Worm (Caenorhabditis elegans): ENCODE data around the gene T23G4.127.

T23G4.127 gene

ce11 chrIV:13698603-13699002, at the start of gene T23G4.127:
Gene T23G4.127 (minus strand): TSS chrIV:13698703.
- no peak for TF ChIP-seq him-1 (tag; optimal IDR thresholded peaks at IDR 0.05)
- no peak for TF ChIP-seq dao-5 (tag; optimal IDR thresholded peaks at IDR 0.05)
- no peak for TF ChIP-seq W03F9.2 (tag; optimal IDR thresholded peaks at IDR 0.05)

ce11 chrIV:13745409-13745808, 46.9 kb upstream of the T23G4.127 start, which contains the start of gene C47A4.5:
Gene C47A4.5 (plus strand): TSS chrIV:13745709.
- TF ChIP-seq dao-5 (tag; optimal IDR thresholded peaks at IDR 0.05) = no peak

DNA sequence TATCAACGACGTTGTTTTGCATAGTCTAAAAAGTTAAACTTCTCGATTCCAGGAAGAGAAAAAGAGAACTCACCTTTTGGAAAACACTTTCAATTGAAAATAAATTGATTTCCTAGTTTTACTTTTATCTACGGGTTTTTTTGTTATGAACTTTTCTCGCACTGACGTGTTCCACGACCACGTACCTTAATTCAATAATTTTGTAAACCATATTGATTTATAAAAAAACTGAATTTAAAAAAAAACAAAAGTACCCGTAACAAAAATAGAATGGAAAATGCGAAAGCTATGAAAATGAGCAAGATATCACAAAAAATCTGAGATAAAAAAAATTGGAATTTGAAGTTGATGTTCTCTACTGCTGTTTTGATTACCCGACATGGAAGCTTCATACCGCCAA, 43.7 kb upstream of the T23G4.127 start, which contains the start of gene C47A4.3:
Gene C47A4.3 (minus strand): TSS at position 101 of the 400 bp plus-strand sequence.
- TF ChIP-seq W03F9.2 (tag; optimal IDR thresholded peaks at IDR 0.05) (no peak), him-1 (tag; optimal IDR thresholded peaks at IDR 0.05) (no peak), dao-5 (tag; optimal IDR thresholded peaks at IDR 0.05) (no peak)

DNA sequence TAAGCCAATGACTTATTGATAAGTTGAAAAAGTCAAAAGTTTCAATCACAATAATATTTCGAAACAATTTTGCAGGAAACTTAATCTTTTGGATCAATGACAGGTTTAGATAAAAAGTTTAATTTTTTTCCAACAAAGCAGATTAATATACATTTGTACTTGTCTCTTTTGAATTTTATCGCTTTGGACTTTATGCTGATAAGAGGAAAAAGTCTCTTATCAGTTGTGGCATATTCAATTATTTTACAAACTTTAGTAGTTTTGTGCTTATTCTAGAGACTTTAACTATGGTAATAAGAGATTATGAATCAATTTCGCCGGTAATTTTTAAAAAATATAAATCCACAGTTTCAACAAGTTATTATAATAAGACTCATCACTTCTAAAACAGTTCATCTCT, 29.4 kb upstream of the T23G4.127 start:
- TF ChIP-seq him-1 (tag; optimal IDR thresholded peaks at IDR 0.05) (no peak), dao-5 (tag; optimal IDR thresholded peaks at IDR 0.05) (no peak), W03F9.2 (tag; optimal IDR thresholded peaks at IDR 0.05) (no peak)

DNA sequence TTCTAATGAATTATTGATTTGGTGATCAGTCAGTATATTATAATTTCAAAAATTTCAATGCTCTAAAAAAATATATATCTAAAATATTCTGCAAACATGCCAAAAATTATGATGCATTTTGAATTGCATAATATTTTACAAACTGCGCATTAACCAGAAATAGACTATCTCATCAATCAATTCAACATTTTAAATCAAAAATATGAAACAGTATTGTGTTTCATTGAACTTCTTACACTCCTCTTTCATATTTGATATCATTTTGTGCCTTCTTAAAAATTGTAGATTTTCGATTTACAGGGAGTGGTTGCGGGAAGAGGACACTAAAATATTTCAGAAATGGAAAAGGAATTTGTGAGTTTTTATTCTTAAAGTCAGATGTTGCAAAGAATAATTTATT, 28.1 kb upstream of the T23G4.127 start, which contains the start of gene ent-4:
Gene ent-4 (plus strand): TSS at position 301 of the 400 bp plus-strand sequence.
- no peak for TF ChIP-seq dao-5 (tag; optimal IDR thresholded peaks at IDR 0.05)
- no peak for TF ChIP-seq W03F9.2 (tag; optimal IDR thresholded peaks at IDR 0.05)
- TF ChIP-seq him-1 (tag; optimal IDR thresholded peaks at IDR 0.05) = no peak

DNA sequence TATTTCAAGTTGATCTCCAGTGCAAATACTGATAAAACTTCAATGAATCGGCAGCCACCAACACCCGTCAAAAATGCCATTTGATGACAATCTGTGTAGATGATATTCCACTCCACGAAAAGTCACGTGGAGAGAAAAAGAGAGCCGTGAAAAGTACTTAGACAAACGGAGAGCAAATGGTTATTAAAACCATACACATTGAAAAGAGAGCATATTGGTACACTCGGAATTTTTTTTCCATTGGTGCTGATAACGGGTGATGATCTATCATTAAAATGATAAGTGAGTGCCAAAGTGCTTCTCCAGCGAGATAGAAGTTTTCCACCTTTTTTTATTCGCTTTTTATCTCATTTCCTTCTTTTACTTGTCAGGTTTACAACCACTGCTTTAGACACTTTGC, 26.7 kb upstream of the T23G4.127 start:
- TF ChIP-seq W03F9.2 (tag; optimal IDR thresholded peaks at IDR 0.05) (peak; percentile 39), him-1 (tag; optimal IDR thresholded peaks at IDR 0.05) (no peak), dao-5 (tag; optimal IDR thresholded peaks at IDR 0.05) (no peak)

DNA sequence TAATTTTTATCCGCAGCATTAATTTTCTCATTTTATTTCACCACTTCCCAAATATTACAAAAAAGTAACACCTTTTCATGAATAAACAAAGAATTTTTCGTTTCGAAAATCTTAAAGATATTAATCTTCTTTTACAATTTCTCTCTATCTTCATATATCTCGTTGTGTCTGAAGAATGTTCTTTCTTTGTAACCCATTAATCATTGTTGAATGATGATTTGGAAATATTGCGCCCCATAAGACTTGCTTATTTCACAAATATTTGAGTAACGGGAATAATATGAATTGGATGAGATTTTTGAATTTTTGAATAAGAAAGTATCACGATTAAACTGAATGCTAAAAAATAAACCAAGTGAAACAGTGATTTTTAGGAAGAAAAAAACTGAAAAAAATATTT, 22.5 kb upstream of the T23G4.127 start:
- TF ChIP-seq him-1 (tag; optimal IDR thresholded peaks at IDR 0.05) (no peak), W03F9.2 (tag; optimal IDR thresholded peaks at IDR 0.05) (no peak), dao-5 (tag; optimal IDR thresholded peaks at IDR 0.05) (no peak)

DNA sequence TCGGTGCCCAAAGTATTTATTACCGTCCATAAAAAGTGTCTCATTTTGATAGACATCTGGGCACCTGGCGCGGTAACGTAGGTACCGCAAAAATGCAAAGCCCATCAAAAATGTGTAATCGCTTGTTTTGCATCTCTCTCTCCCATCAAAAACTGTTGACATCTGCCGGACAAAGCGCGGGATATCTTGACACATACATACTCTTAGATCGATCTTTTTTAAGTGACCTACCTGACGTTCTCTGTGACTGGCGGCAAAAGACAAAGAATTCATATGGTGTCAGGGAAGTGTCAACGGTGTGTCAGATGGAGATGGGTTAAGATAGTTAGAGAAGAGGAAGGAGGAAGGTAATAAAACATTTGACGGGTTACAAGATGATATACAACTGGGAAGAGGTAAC, 20.4 kb upstream of the T23G4.127 start:
- no peak for TF ChIP-seq him-1 (tag; optimal IDR thresholded peaks at IDR 0.05)
- no peak for TF ChIP-seq W03F9.2 (tag; optimal IDR thresholded peaks at IDR 0.05)
- no peak for TF ChIP-seq dao-5 (tag; optimal IDR thresholded peaks at IDR 0.05)

ce11 chrIV:13716735-13717134, 18.2 kb upstream of the T23G4.127 start:
- TF ChIP-seq W03F9.2 (tag; optimal IDR thresholded peaks at IDR 0.05) = no peak
- TF ChIP-seq him-1 (tag; optimal IDR thresholded peaks at IDR 0.05) = no peak
- no peak for TF ChIP-seq dao-5 (tag; optimal IDR thresholded peaks at IDR 0.05)

ce11 chrIV:13716279-13716678, 17.8 kb upstream of the T23G4.127 start, which contains the start of gene C47A4.1:
Gene C47A4.1 (minus strand): TSS chrIV:13716379.
- TF ChIP-seq W03F9.2 (tag; optimal IDR thresholded peaks at IDR 0.05) (no peak), dao-5 (tag; optimal IDR thresholded peaks at IDR 0.05) (no peak), him-1 (tag; optimal IDR thresholded peaks at IDR 0.05) (no peak)

DNA sequence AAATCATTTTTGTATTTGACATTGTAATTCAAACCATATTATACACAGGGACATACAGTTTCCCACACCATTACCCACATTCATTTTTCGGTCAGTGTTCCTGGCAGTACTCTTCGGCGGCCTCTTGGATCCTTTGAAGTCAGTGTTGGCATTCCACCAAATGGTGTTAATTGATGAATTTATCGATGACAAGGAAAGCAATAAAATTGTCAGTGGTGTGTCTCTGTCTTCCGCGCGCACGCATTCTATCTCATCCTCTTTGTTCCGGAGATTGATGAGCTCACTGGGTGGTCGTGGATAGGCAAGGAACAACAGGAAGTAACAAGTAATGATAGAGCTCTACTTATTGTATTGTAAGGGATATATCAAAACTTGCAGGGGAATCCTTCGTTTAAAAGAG, 11.9 kb upstream of the T23G4.127 start:
- no peak for TF ChIP-seq dao-5 (tag; optimal IDR thresholded peaks at IDR 0.05)
- no peak for TF ChIP-seq W03F9.2 (tag; optimal IDR thresholded peaks at IDR 0.05)
- no peak for TF ChIP-seq him-1 (tag; optimal IDR thresholded peaks at IDR 0.05)

- TF ChIP-seq dao-5 (tag; optimal IDR thresholded peaks at IDR 0.05) (no peak), him-1 (tag; optimal IDR thresholded peaks at IDR 0.05) (no peak), W03F9.2 (tag; optimal IDR thresholded peaks at IDR 0.05) (no peak)
Observed at ce11 chrIV:13709069-13709640, 10.7 kb upstream of the T23G4.127 start.

- TF ChIP-seq W03F9.2 (tag; optimal IDR thresholded peaks at IDR 0.05) (no peak), dao-5 (tag; optimal IDR thresholded peaks at IDR 0.05) (no peak)
Observed at ce11 chrIV:13707894-13708293, 9.4 kb upstream of the T23G4.127 start.

- TF ChIP-seq him-1 (tag; optimal IDR thresholded peaks at IDR 0.05) (no peak), dao-5 (tag; optimal IDR thresholded peaks at IDR 0.05) (no peak), W03F9.2 (tag; optimal IDR thresholded peaks at IDR 0.05) (no peak)
Observed at ce11 chrIV:13703828-13704425, 5.4 kb upstream of the T23G4.127 start, which contains the start of gene tlp-1. Gene tlp-1 (minus strand): TSS chrIV:13704082.

ce11 chrIV:13702681-13703080, 4.2 kb upstream of the T23G4.127 start:
- TF ChIP-seq W03F9.2 (tag; optimal IDR thresholded peaks at IDR 0.05) (no peak), dao-5 (tag; optimal IDR thresholded peaks at IDR 0.05) (no peak), him-1 (tag; optimal IDR thresholded peaks at IDR 0.05) (no peak)
